Fruit fly (Drosophila melanogaster) whole organism, embryonic: ENCODE data around the gene Prp18.
A peak's percentile ranks its signal among the peaks of the same experiment; 100 is the strongest.

Experiments
- Antp ChIP-seq: fragments of 200-800 bp; sonication (Bioruptor generic); optimal IDR thresholded peaks from 3 replicates; lab custom pipeline; 2016; ENCODE audit warnings: missing biosample characterization, missing genetic modification characterization
- CG10431 ChIP-seq: fragments of 200-800 bp; sonication (Bioruptor generic); optimal IDR thresholded peaks from 3 replicates; lab custom pipeline; 2018; ENCODE audit warnings: missing biosample characterization, mild to moderate bottlenecking, missing genetic modification characterization
- CG10543 ChIP-seq: fragments of 200-800 bp; sonication (Bioruptor generic); optimal IDR thresholded peaks from 3 replicates; lab custom pipeline; 2017; ENCODE audit warnings: missing biosample characterization, mild to moderate bottlenecking, missing genetic modification characterization, moderate library complexity
- CG13296 ChIP-seq: fragments of 200-800 bp; sonication (Bioruptor generic); optimal IDR thresholded peaks from 3 replicates; lab custom pipeline; 2018; ENCODE audit warnings: missing biosample characterization, mild to moderate bottlenecking, missing genetic modification characterization
- CG14965 ChIP-seq: fragments of 200-800 bp; sonication (Bioruptor generic); optimal IDR thresholded peaks from 2 replicates; lab custom pipeline; 2016; ENCODE audit warnings: missing biosample characterization, missing genetic modification characterization, borderline replicate concordance
- CG15514 ChIP-seq: fragments of 200-800 bp; sonication (Bioruptor generic); optimal IDR thresholded peaks from 3 replicates; lab custom pipeline; 2017; ENCODE audit warnings: missing biosample characterization, missing genetic modification characterization, mild to moderate bottlenecking, moderate library complexity, missing genetic modification reagents
- CG15601 ChIP-seq: fragments of 200-800 bp; sonication (Bioruptor generic); optimal IDR thresholded peaks from 3 replicates; lab custom pipeline; 2019; ENCODE audit warnings: missing biosample characterization, mild to moderate bottlenecking, missing genetic modification characterization, moderate library complexity
- CG1603 ChIP-seq: fragments of 200-800 bp; sonication (Bioruptor generic); optimal IDR thresholded peaks from 2 replicates; lab custom pipeline; 2019; ENCODE audit warnings: missing biosample characterization, mild to moderate bottlenecking, missing genetic modification characterization, moderate library complexity
- CG16779 ChIP-seq: fragments of 200-800 bp; sonication (Bioruptor generic); IDR thresholded peaks from 2 replicates; pipeline ENCODE4 v1.3.6; 2022; ENCODE audit warnings: missing biosample characterization, missing genetic modification characterization
- CG17829 ChIP-seq: fragments of 200-800 bp; optimal IDR thresholded peaks from 2 replicates; lab custom pipeline; 2019; ENCODE audit warnings: missing biosample characterization, mild to moderate bottlenecking, missing genetic modification characterization, moderate library complexity
- CG18619 ChIP-seq: fragments of 200-800 bp; sonication (Bioruptor generic); optimal IDR thresholded peaks from 3 replicates; lab custom pipeline; 2017; ENCODE audit warnings: missing biosample characterization, mild to moderate bottlenecking, missing genetic modification characterization
- CG34224 ChIP-seq: fragments of 200-800 bp; sonication (Bioruptor generic); IDR thresholded peaks from 3 replicates; pipeline ENCODE4 v1.3.6; 2022; ENCODE audit warnings: missing biosample characterization, missing genetic modification characterization; ENCODE audit not compliant: partially characterized antibody
- CG34376 ChIP-seq: fragments of 200-800 bp; sonication (Bioruptor generic); optimal IDR thresholded peaks from 2 replicates; lab custom pipeline; 2018; ENCODE audit warnings: missing biosample characterization, mild to moderate bottlenecking, missing genetic modification characterization
- CG3838 ChIP-seq: fragments of 200-800 bp; sonication (Bioruptor generic); optimal IDR thresholded peaks from 3 replicates; lab custom pipeline; 2016; ENCODE audit warnings: missing biosample characterization, missing genetic modification characterization
- CG3847 ChIP-seq: fragments of 200-800 bp; sonication (Bioruptor generic); IDR thresholded peaks from 2 replicates; pipeline ENCODE4 v1.3.6; 2022; ENCODE audit warnings: missing biosample characterization, missing genetic modification characterization
- CG4424 ChIP-seq: fragments of 200-800 bp; sonication (Bioruptor generic); optimal IDR thresholded peaks from 3 replicates; lab custom pipeline; 2016; ENCODE audit warnings: missing biosample characterization, missing genetic modification characterization
- CG4617 ChIP-seq: fragments of 200-800 bp; sonication (Bioruptor generic); optimal IDR thresholded peaks from 3 replicates; lab custom pipeline; 2016; ENCODE audit warnings: missing biosample characterization, missing genetic modification characterization, borderline replicate concordance
- CG6765 ChIP-seq: fragments of 200-800 bp; sonication (Bioruptor generic); optimal IDR thresholded peaks from 3 replicates; lab custom pipeline; 2017; ENCODE audit warnings: missing biosample characterization, mild to moderate bottlenecking, missing genetic modification characterization
- CG6854 ChIP-seq: fragments of 200-800 bp; sonication (Bioruptor generic); optimal IDR thresholded peaks from 3 replicates; lab custom pipeline; 2017; ENCODE audit warnings: missing biosample characterization, mild to moderate bottlenecking, missing genetic modification characterization
- CG7372 ChIP-seq: fragments of 200-800 bp; sonication (Bioruptor generic); IDR thresholded peaks from 2 replicates; pipeline ENCODE4 v1.3.6; 2022; ENCODE audit warnings: missing biosample characterization, missing genetic modification characterization
- CG7839 ChIP-seq: fragments of 200-800 bp; sonication (Bioruptor generic); optimal IDR thresholded peaks from 3 replicates; lab custom pipeline; 2018; ENCODE audit warnings: missing biosample characterization, mild to moderate bottlenecking, missing genetic modification characterization, moderate library complexity
- CG7963 ChIP-seq: fragments of 200-800 bp; sonication (Bioruptor generic); IDR thresholded peaks from 3 replicates; pipeline ENCODE4 v1.3.6; 2022; ENCODE audit warnings: missing biosample characterization, missing genetic modification characterization; ENCODE audit not compliant: partially characterized antibody
- CG9437 ChIP-seq: fragments of 200-800 bp; sonication (Bioruptor generic); optimal IDR thresholded peaks from 2 replicates; lab custom pipeline; 2018; ENCODE audit warnings: missing biosample characterization, mild to moderate bottlenecking, missing genetic modification characterization
- CG9817 ChIP-seq: fragments of 200-800 bp; sonication (Bioruptor generic); optimal IDR thresholded peaks from 2 replicates; lab custom pipeline; 2018; ENCODE audit warnings: missing biosample characterization, mild to moderate bottlenecking, missing genetic modification characterization, moderate library complexity
- HHEX ChIP-seq: fragments of 200-800 bp; sonication (Bioruptor generic); optimal IDR thresholded peaks from 3 replicates; lab custom pipeline; 2017; ENCODE audit warnings: missing biosample characterization, mild to moderate bottlenecking, missing genetic modification characterization, missing genetic modification reagents
- HLHmδ ChIP-seq: fragments of 200-800 bp; sonication (Bioruptor generic); optimal IDR thresholded peaks from 2 replicates; lab custom pipeline; 2018; ENCODE audit warnings: missing biosample characterization, mild to moderate bottlenecking, missing genetic modification characterization, moderate library complexity
- Hsf ChIP-seq: fragments of 200-800 bp; sonication (Bioruptor generic); optimal IDR thresholded peaks from 3 replicates; lab custom pipeline; 2016; ENCODE audit warnings: missing biosample characterization, missing genetic modification characterization
- Jarid2 ChIP-seq: fragments of 200-800 bp; sonication (Bioruptor generic); optimal IDR thresholded peaks from 3 replicates; lab custom pipeline; 2017; ENCODE audit warnings: mild to moderate bottlenecking, missing biosample characterization, missing genetic modification reagents, missing genetic modification characterization
- Lpt ChIP-seq: fragments of >200 bp; optimal IDR thresholded peaks from 2 replicates; lab custom pipeline; 2018; ENCODE audit warnings: missing biosample characterization, missing genetic modification characterization
- Mad ChIP-seq: fragments of 200-800 bp; sonication (Bioruptor generic); optimal IDR thresholded peaks from 2 replicates; lab custom pipeline; 2016; ENCODE audit warnings: missing biosample characterization, missing genetic modification characterization
- NC2α ChIP-seq: fragments of 200-800 bp; sonication (Bioruptor generic); optimal IDR thresholded peaks from 2 replicates; lab custom pipeline; 2016; ENCODE audit warnings: missing biosample characterization, missing genetic modification characterization
- NFAT ChIP-seq: fragments of 200-800 bp; sonication (Bioruptor generic); IDR thresholded peaks from 2 replicates; pipeline ENCODE4 v1.3.6; 2022; ENCODE audit warnings: missing biosample characterization, missing genetic modification characterization
- Usf ChIP-seq: fragments of 200-800 bp; sonication (Bioruptor generic); optimal IDR thresholded peaks from 2 replicates; lab custom pipeline; 2017; ENCODE audit warnings: missing genotype, missing biosample characterization, missing genetic modification characterization
- abd-A ChIP-seq: fragments of 200-800 bp; sonication (Bioruptor generic); optimal IDR thresholded peaks from 3 replicates; lab custom pipeline; 2019; ENCODE audit warnings: missing biosample characterization, mild to moderate bottlenecking, missing genetic modification characterization, moderate library complexity
- amos ChIP-seq: fragments of 200-800 bp; sonication (Bioruptor generic); IDR thresholded peaks from 2 replicates; pipeline ENCODE4 v1.3.6; 2022; ENCODE audit warnings: missing biosample characterization, missing genetic modification characterization; ENCODE audit not compliant: partially characterized antibody
- ap ChIP-seq: fragments of 200-800 bp; sonication (Bioruptor generic); IDR thresholded peaks from 2 replicates; pipeline ENCODE4 v1.3.6; 2022; ENCODE audit warnings: missing biosample characterization, missing genetic modification characterization
- bcd ChIP-seq: fragments of 200-800 bp; sonication (Bioruptor generic); optimal IDR thresholded peaks from 2 replicates; lab custom pipeline; 2017; ENCODE audit warnings: missing biosample characterization, mild to moderate bottlenecking, missing genetic modification characterization
- cato ChIP-seq: fragments of 200-800 bp; sonication (Bioruptor generic); optimal IDR thresholded peaks from 2 replicates; lab custom pipeline; 2016; ENCODE audit warnings: missing biosample characterization, missing genetic modification characterization, borderline replicate concordance
- chif ChIP-seq, 2 experiments: fragments of 200-800 bp; sonication (Bioruptor generic); optimal IDR thresholded peaks; 3 replicates each; lab custom pipeline; 2016; ENCODE audit warnings: missing biosample characterization in 2 of 2, missing genetic modification characterization in 2 of 2
- cwo ChIP-seq: fragments of 200-800 bp; sonication (Bioruptor generic); optimal IDR thresholded peaks from 3 replicates; lab custom pipeline; 2017; ENCODE audit warnings: missing biosample characterization, missing genetic modification characterization, mild to moderate bottlenecking, moderate library complexity, missing genetic modification reagents
- grn ChIP-seq: fragments of 200-800 bp; sonication (Bioruptor generic); optimal IDR thresholded peaks from 3 replicates; lab custom pipeline; 2017; ENCODE audit warnings: missing biosample characterization, missing genetic modification characterization
- sisA ChIP-seq: fragments of 200-800 bp; sonication (Bioruptor generic); IDR thresholded peaks from 2 replicates; pipeline ENCODE4 v1.3.6; 2022; ENCODE audit warnings: missing biosample characterization, missing genetic modification characterization
- slbo ChIP-seq: fragments of 200-800 bp; sonication (Bioruptor generic); IDR thresholded peaks from 2 replicates; pipeline ENCODE4 v1.3.6; 2022; ENCODE audit warnings: missing biosample characterization, missing genetic modification characterization
- sqz ChIP-seq: fragments of 200-800 bp; sonication (Bioruptor generic); optimal IDR thresholded peaks from 3 replicates; lab custom pipeline; 2018; ENCODE audit warnings: missing biosample characterization, mild to moderate bottlenecking, missing genetic modification characterization
- ttk ChIP-seq: fragments of 200-800 bp; sonication (Bioruptor generic); IDR thresholded peaks from 2 replicates; pipeline ENCODE4 v2.1.2; 2022; ENCODE audit warnings: missing biosample characterization, missing genetic modification characterization
- unc-4 ChIP-seq: fragments of 200-800 bp; sonication (Bioruptor generic); IDR thresholded peaks from 2 replicates; pipeline ENCODE4 v1.3.6; 2022; ENCODE audit warnings: missing biosample characterization, missing genetic modification characterization; ENCODE audit not compliant: partially characterized antibody
- vvl ChIP-seq: fragments of 200-800 bp; sonication (Bioruptor generic); IDR thresholded peaks from 2 replicates; pipeline ENCODE4 v1.3.6; 2022; ENCODE audit warnings: missing biosample characterization, missing genetic modification characterization
- zfh1 ChIP-seq: fragments of 200-800 bp; sonication (Bioruptor generic); IDR thresholded peaks from 3 replicates; pipeline ENCODE4 v1.3.6; 2022; ENCODE audit warnings: missing biosample characterization, missing genetic modification characterization

The Prp18 gene

DNA sequence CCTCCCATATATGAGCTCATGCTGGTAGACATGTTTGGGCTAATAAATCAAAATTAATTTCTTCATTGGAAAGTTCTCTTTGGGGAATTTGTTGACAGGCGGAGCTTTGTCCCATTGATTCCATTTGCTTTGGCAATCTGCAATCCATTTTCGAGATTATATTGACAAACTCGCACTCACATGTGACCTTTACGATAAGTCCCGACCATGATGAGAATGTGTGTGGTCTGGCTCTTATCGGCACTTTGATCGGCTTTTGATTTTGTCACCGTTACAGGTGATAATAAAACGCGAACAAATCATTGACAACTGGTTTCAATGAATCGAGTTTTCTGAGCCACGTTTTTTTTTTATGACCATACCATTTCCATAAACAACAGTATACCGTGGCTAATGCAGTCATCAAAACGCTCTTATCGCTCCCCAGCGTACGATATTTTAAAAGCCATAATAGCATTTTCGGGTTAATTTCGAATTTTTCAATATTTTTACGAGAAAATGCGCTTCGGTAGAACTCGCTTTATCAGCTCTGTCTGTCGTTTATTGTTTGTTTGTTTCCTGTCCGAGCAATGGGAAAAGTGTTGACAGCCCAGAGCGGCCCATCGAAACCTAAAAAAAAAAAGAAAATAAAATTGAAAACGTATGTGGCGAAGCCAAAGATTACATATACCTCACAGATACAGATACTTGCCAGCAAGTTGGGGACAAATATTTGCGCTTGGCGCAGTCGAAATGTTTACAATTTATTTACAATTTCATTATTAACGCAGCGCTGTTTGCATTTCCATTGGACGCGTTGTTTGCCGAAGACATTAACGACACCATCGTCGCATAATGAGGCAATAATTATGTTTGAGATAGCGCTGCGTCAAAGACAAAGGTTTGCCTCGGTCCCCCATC lies 33.4 kb downstream of the Prp18 start (continued):
- peak; percentile 55 for TF ChIP-seq ap (GFP tag; lab: Robert Waterston, UW)
- TF ChIP-seq CG4424 (GFP tag; lab: Kevin White, UChicago), result no peak
- peak; percentile 33 for TF ChIP-seq CG4617 (GFP tag; lab: Kevin White, UChicago)
- no peak for TF ChIP-seq sisA (GFP tag; lab: Robert Waterston, UW)
- no peak for TF ChIP-seq CG6854 (GFP tag; lab: Kevin White, UChicago)
- TF ChIP-seq unc-4 (GFP tag; lab: Robert Waterston, UW), result no peak
- TF ChIP-seq CG6765 (GFP tag; lab: Kevin White, UChicago), result no peak
- peak; percentile 31 for TF ChIP-seq CG13296 (GFP tag; lab: Kevin White, UChicago)
- TF ChIP-seq CG14965 (GFP tag; lab: Kevin White, UChicago), result no peak
- TF ChIP-seq cwo, result peak; percentile 25
- peak; percentile 80 for TF ChIP-seq CG3838 (GFP tag; lab: Kevin White, UChicago)
- peak; percentile 29 for TF ChIP-seq CG9437 (GFP tag; lab: Kevin White, UChicago)
- peak; percentile 73 for TF ChIP-seq cato (GFP tag; lab: Kevin White, UChicago)
- TF ChIP-seq amos, result no peak
- TF ChIP-seq CG17829, result peak; percentile 26
- no peak for TF ChIP-seq ttk (GFP tag; lab: Robert Waterston, UW)
- TF ChIP-seq CG15514, result no peak
- TF ChIP-seq zfh1 (GFP tag; lab: Robert Waterston, UW), result peak; percentile 64
- TF ChIP-seq CG7963, result no peak
- TF ChIP-seq CG18619 (GFP tag; lab: Kevin White, UChicago), result peak; percentile 86
- peak; percentile 53 for TF ChIP-seq Hsf (GFP tag; lab: Kevin White, UChicago)
- TF ChIP-seq CG16779, result no peak
- peak; percentile 14; the same call in 1 of the 2 replicates for TF ChIP-seq vvl (GFP tag; lab: Robert Waterston, UW)
- no peak for TF ChIP-seq Antp (GFP tag; lab: Kevin White, UChicago)
- TF ChIP-seq CG1603 (tag; lab: Kevin White, UChicago), result peak; percentile 84
- peak; percentile 19 for TF ChIP-seq Usf (GFP tag; lab: Kevin White, UChicago)
- TF ChIP-seq CG7839 (tag; lab: Kevin White, UChicago), result no peak
- peak; percentile 50 for TF ChIP-seq bcd (GFP tag; lab: Kevin White, UChicago)
- no peak for TF ChIP-seq CG10543 (GFP tag; lab: Kevin White, UChicago)
- TF ChIP-seq CG34376 (GFP tag; lab: Kevin White, UChicago), result no peak
- TF ChIP-seq Jarid2 (GFP tag; lab: Kevin White, UChicago), result no peak
- TF ChIP-seq abd-A (tag; lab: Kevin White, UChicago), result peak; percentile 85
- TF ChIP-seq CG34224 (GFP tag; lab: Robert Waterston, UW), result no peak
- TF ChIP-seq CG3847 (GFP tag; lab: Robert Waterston, UW), result peak; percentile 33; the same call in 1 of the 2 replicates
- TF ChIP-seq sqz, result peak; percentile 90
- peak; percentile 85 for TF ChIP-seq NC2α
- TF ChIP-seq CG7372, result peak; percentile 17; the same call in 1 of the 2 replicates
- TF ChIP-seq NFAT (GFP tag; lab: Robert Waterston, UW), result no peak
- TF ChIP-seq CG9817 (tag; lab: Kevin White, UChicago), result peak; percentile 1
- peak; percentile 96 for TF ChIP-seq CG15601
- no peak for TF ChIP-seq slbo (GFP tag; lab: Robert Waterston, UW)
- no peak for TF ChIP-seq Lpt
- no peak for TF ChIP-seq HHEX (GFP tag; lab: Kevin White, UChicago)
- peak; percentile 71 to 78 for TF ChIP-seq chif (GFP tag; optimal IDR thresholded peaks at IDR 0.05; lab: Kevin White, UChicago)
- TF ChIP-seq grn, result peak; percentile 91
- TF ChIP-seq CG10431 (GFP tag; lab: Kevin White, UChicago), result peak; percentile 93
- peak; percentile 51 for TF ChIP-seq Mad
- TF ChIP-seq HLHmδ (GFP tag; lab: Kevin White, UChicago), result peak; percentile 67
